Worm (Caenorhabditis elegans): ENCODE results near the gene Y38F1A.8.

Gene Y38F1A.8

ce11 chrII:12990964-12991593 lies 9.6 kb downstream of the Y38F1A.8 start:
- TF ChIP-seq eor-1 (tag; optimal IDR thresholded peaks at IDR 0.05) = no peak
- no peak for TF ChIP-seq pqm-1 (tag; optimal IDR thresholded peaks at IDR 0.05)
- no peak for TF ChIP-seq nfya-1 (tag; optimal IDR thresholded peaks at IDR 0.05; ENCODE audit: insufficient read depth)
- TF ChIP-seq sea-2 (GFP tag; optimal IDR thresholded peaks at IDR 0.05) = no peak
- no peak for TF ChIP-seq nhr-237 (tag; optimal IDR thresholded peaks at IDR 0.05)
- no peak for TF ChIP-seq ceh-9 (tag; optimal IDR thresholded peaks at IDR 0.05)
- TF ChIP-seq R02D3.7 (tag; optimal IDR thresholded peaks at IDR 0.05) = no peak
- TF ChIP-seq daf-12 (tag; optimal IDR thresholded peaks at IDR 0.05) = no peak
- no peak for TF ChIP-seq mml-1 (tag; optimal IDR thresholded peaks at IDR 0.05)
- TF ChIP-seq unc-39 (tag; optimal IDR thresholded peaks at IDR 0.05) = no peak
- no peak for TF ChIP-seq ZK546.5 (tag; optimal IDR thresholded peaks at IDR 0.05)

ce11 chrII:12990191-12990590 lies 10.5 kb downstream of the Y38F1A.8 start:
- no peak for TF ChIP-seq ceh-28 (tag; optimal IDR thresholded peaks at IDR 0.05)
- no peak for TF ChIP-seq tbx-2 (tag; optimal IDR thresholded peaks at IDR 0.05)
- TF ChIP-seq nhr-11 (tag; optimal IDR thresholded peaks at IDR 0.05) = no peak
- TF ChIP-seq ZK546.5 (tag; optimal IDR thresholded peaks at IDR 0.05) = no peak
- TF ChIP-seq elt-1 (tag; optimal IDR thresholded peaks at IDR 0.05) = no peak
- TF ChIP-seq lin-15B (tag; optimal IDR thresholded peaks at IDR 0.05) = no peak
- no peak for TF ChIP-seq nhr-23 (tag; optimal IDR thresholded peaks at IDR 0.05)
- TF ChIP-seq jun-1 (tag; optimal IDR thresholded peaks at IDR 0.05) = no peak
- no peak for TF ChIP-seq ceh-9 (tag; optimal IDR thresholded peaks at IDR 0.05)
- TF ChIP-seq fkh-10 (GFP tag; optimal IDR thresholded peaks at IDR 0.05) = no peak
- TF ChIP-seq mdl-1 (tag; optimal IDR thresholded peaks at IDR 0.05) = no peak
- no peak for TF ChIP-seq nhr-67 (tag; optimal IDR thresholded peaks at IDR 0.05)
- no peak for TF ChIP-seq nhr-77 (tag; optimal IDR thresholded peaks at IDR 0.05)
- TF ChIP-seq ztf-11 (tag; optimal IDR thresholded peaks at IDR 0.05) = no peak
- TF ChIP-seq elt-2 (tag; optimal IDR thresholded peaks at IDR 0.05) = no peak

DNA sequence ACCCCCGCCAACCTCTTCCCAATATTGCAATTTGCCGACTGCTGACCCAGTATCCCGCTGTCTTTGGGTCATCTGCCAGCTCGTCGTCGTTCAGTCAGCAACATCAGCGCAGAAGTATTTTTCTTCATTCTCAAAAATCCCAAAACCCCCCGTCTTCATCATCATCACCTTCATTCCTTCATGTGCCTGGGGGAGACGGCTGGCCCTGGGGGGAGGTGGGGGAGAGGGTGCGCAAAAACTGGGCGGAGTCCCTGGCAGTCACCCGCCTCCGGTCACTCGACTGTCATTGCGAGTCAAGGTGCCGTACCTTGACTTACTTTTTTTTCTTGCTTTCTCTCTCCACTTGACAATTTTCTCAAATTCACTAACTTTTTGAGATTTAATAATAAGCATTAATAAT lies 12.9 kb downstream of the Y38F1A.8 start:
- no peak for TF ChIP-seq nhr-12 (tag; optimal IDR thresholded peaks at IDR 0.05)
- no peak for TF ChIP-seq ztf-4 (tag; optimal IDR thresholded peaks at IDR 0.05)
- no peak for TF ChIP-seq mdl-1 (tag; optimal IDR thresholded peaks at IDR 0.05)
- no peak for TF ChIP-seq tbx-2 (tag; optimal IDR thresholded peaks at IDR 0.05)
- TF ChIP-seq egl-27 (tag; optimal IDR thresholded peaks at IDR 0.05) = no peak
- TF ChIP-seq elt-1 (tag; optimal IDR thresholded peaks at IDR 0.05) = no peak
- no peak for TF ChIP-seq jun-1 (tag; optimal IDR thresholded peaks at IDR 0.05)
- no peak for TF ChIP-seq ama-1 (optimal IDR thresholded peaks at IDR 0.05)
- no peak for TF ChIP-seq nhr-77 (tag; optimal IDR thresholded peaks at IDR 0.05)
- TF ChIP-seq daf-12 (tag; optimal IDR thresholded peaks at IDR 0.05) = no peak
- no peak for TF ChIP-seq elt-2 (tag; optimal IDR thresholded peaks at IDR 0.05)
- TF ChIP-seq lsy-12 (tag; optimal IDR thresholded peaks at IDR 0.05) = no peak
- TF ChIP-seq snpc-4 (tag; optimal IDR thresholded peaks at IDR 0.05) = no peak

DNA sequence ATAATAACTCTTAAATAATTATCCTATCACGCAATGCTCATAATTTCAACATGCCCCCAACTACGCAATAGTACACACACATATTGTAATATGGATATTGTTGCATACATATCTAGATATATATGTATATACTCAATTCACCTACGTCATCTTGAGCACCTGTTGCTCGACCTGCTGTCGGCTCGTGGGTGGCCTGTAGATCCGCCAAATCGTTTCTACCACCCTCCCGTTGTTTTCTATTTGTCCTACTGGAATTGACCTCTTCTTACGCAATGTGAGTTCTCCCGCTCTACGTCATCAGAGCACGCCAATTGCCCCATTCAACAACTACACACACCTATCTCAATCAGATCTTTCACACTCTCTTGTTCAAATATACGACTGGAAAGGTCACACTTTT lies 14.8 kb downstream of the Y38F1A.8 start:
- TF ChIP-seq jun-1 (tag; optimal IDR thresholded peaks at IDR 0.05) (no peak), nfya-1 (tag; optimal IDR thresholded peaks at IDR 0.05; ENCODE audit: insufficient read depth) (no peak), ztf-11 (tag; optimal IDR thresholded peaks at IDR 0.05) (no peak), ceh-28 (tag; optimal IDR thresholded peaks at IDR 0.05) (no peak), sea-2 (GFP tag; optimal IDR thresholded peaks at IDR 0.05) (no peak), ztf-4 (tag; optimal IDR thresholded peaks at IDR 0.05) (no peak), mml-1 (tag; optimal IDR thresholded peaks at IDR 0.05) (no peak), mdl-1 (tag; optimal IDR thresholded peaks at IDR 0.05) (no peak), nhr-23 (tag; optimal IDR thresholded peaks at IDR 0.05) (no peak), elt-3 (tag; optimal IDR thresholded peaks at IDR 0.05) (no peak), hmg-11 (tag; optimal IDR thresholded peaks at IDR 0.05) (no peak), elt-1 (tag; optimal IDR thresholded peaks at IDR 0.05) (no peak), nhr-77 (tag; optimal IDR thresholded peaks at IDR 0.05) (no peak)

DNA sequence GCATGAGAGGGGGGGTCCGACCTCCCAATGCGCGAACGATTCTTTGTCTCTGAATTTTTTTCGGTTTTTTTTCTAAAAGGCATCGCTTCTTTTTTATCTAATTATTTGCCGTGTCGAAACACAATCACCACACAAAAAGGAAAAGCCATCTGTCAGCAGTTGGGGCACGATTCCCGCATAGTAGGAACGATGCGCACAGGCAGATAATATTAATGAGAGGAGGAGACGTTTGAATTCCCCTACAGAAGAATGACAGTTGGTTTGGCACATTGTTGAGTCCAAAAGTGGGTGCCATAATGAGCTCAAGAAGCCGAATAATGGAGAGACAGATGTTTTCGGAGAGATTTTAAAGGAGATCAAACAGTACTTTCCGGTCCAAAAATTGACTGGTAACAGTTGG lies 15.9 kb downstream of the Y38F1A.8 start:
- TF ChIP-seq egl-27 (tag; optimal IDR thresholded peaks at IDR 0.05) = no peak
- no peak for TF ChIP-seq elt-1 (tag; optimal IDR thresholded peaks at IDR 0.05)
- TF ChIP-seq ztf-4 (tag; optimal IDR thresholded peaks at IDR 0.05) = no peak
- TF ChIP-seq nfya-1 (tag; optimal IDR thresholded peaks at IDR 0.05; ENCODE audit: insufficient read depth) = no peak
- TF ChIP-seq snpc-4 (tag; optimal IDR thresholded peaks at IDR 0.05) = no peak
- TF ChIP-seq nhr-76 (tag; optimal IDR thresholded peaks at IDR 0.05) = no peak
- no peak for TF ChIP-seq ceh-16 (tag; optimal IDR thresholded peaks at IDR 0.05)
- TF ChIP-seq zag-1 (tag; optimal IDR thresholded peaks at IDR 0.05) = no peak
- TF ChIP-seq pha-4 (tag; optimal IDR thresholded peaks at IDR 0.05) = no peak
- no peak for TF ChIP-seq nhr-77 (tag; optimal IDR thresholded peaks at IDR 0.05)
- TF ChIP-seq nhr-237 (tag; optimal IDR thresholded peaks at IDR 0.05) = no peak
- TF ChIP-seq fkh-2 (tag; optimal IDR thresholded peaks at IDR 0.05) = no peak
- no peak for TF ChIP-seq nhr-67 (tag; optimal IDR thresholded peaks at IDR 0.05)
- TF ChIP-seq ceh-28 (tag; optimal IDR thresholded peaks at IDR 0.05) = no peak
